Worm (Caenorhabditis elegans) whole organism, L4 larva: ENCODE data around the gene slc-25A10.

Source experiments
- D1046.2 ChIP-seq: fragments of 200-800 bp; sonication (Bioruptor generic); IDR thresholded peaks from 2 replicates; pipeline ENCODE4 v1.3.6; 2022; ENCODE audit warnings: missing genetic modification characterization, missing compliant biosample characterization
- F37D6.2 ChIP-seq: sonication (generic microtip); optimal IDR thresholded peaks from 2 replicates; lab custom pipeline; 2016; ENCODE audit warnings: mild to moderate bottlenecking, missing genetic modification characterization, missing compliant biosample characterization
- F44E2.7 ChIP-seq: fragments of 200-800 bp; sonication (Bioruptor generic); IDR thresholded peaks from 2 replicates; pipeline ENCODE4 v2.1.2; 2022; ENCODE audit warnings: missing genetic modification characterization, missing compliant biosample characterization
- T20F7.1 ChIP-seq: fragments of 200-800 bp; sonication (Bioruptor generic); optimal IDR thresholded peaks from 2 replicates; lab custom pipeline; 2018; ENCODE audit warnings: mild to moderate bottlenecking, missing genetic modification characterization, missing compliant biosample characterization
- T26A8.4 ChIP-seq: fragments of 200-800 bp; sonication (Bioruptor generic); IDR thresholded peaks from 2 replicates; pipeline ENCODE4 v1.3.6; 2022; ENCODE audit warnings: missing genetic modification characterization, missing compliant biosample characterization
- Y105C5A.15 ChIP-seq: fragments of 200-800 bp; sonication (Bioruptor generic); IDR thresholded peaks from 2 replicates; pipeline ENCODE4 v1.3.6; 2022; ENCODE audit warnings: missing genetic modification characterization, missing compliant biosample characterization
- Y48G9A.11 ChIP-seq: fragments of 200-800 bp; sonication (Bioruptor generic); IDR thresholded peaks from 2 replicates; pipeline ENCODE4 v1.3.6; 2022; ENCODE audit warnings: missing genetic modification reagents, missing genetic modification characterization, missing compliant biosample characterization
- Y5F2A.4 ChIP-seq: fragments of 200-800 bp; sonication (Bioruptor generic); optimal IDR thresholded peaks from 2 replicates; lab custom pipeline; 2018; ENCODE audit warnings: mild to moderate bottlenecking, missing genetic modification characterization, missing compliant biosample characterization
- ZK546.5 ChIP-seq, 2 experiments: sonication (generic microtip); optimal IDR thresholded peaks; 2 replicates each; lab custom pipeline; 2017; ENCODE audit warnings: missing biosample characterization in 2 of 2, missing genetic modification characterization in 2 of 2
- aha-1 ChIP-seq: fragments of 150-350 bp; peaks from one replicate; lab custom pipeline; 2014; ENCODE audit warnings: missing biosample characterization, missing genetic modification characterization
- aly-2 ChIP-seq: sonication (generic microtip); optimal IDR thresholded peaks from 2 replicates; lab custom pipeline; 2018; ENCODE audit warnings: missing biosample characterization, missing genetic modification characterization
- ama-1 ChIP-seq: fragments of 150-350 bp; optimal IDR thresholded peaks from 2 replicates; lab custom pipeline; 2014; ENCODE audit warnings: inconsistent platforms, mixed read lengths
- attf-4 ChIP-seq: sonication (generic microtip); optimal IDR thresholded peaks from 3 replicates; lab custom pipeline; 2017; ENCODE audit warnings: missing biosample characterization, missing genetic modification characterization
- ceh-20 ChIP-seq: fragments of 200-800 bp; sonication (Bioruptor generic); IDR thresholded peaks from 2 replicates; pipeline ENCODE4 v1.3.6; 2022; ENCODE audit warnings: missing genetic modification reagents, missing genetic modification characterization, missing compliant biosample characterization
- ceh-28 ChIP-seq: fragments of 150-350 bp; optimal IDR thresholded peaks from 2 replicates; lab custom pipeline; 2014; ENCODE audit warnings: missing biosample characterization, missing genetic modification reagents, missing genetic modification characterization
- ceh-44 ChIP-seq: fragments of 200-800 bp; sonication (Bioruptor generic); IDR thresholded peaks from 2 replicates; pipeline ENCODE4 v1.3.6; 2022; ENCODE audit warnings: missing genetic modification reagents, missing genetic modification characterization, missing compliant biosample characterization
- ces-1 ChIP-seq: fragments of 150-350 bp; sonication (generic microtip); optimal IDR thresholded peaks from 4 replicates; lab custom pipeline; 2014; ENCODE audit warnings: missing biosample characterization, missing genetic modification reagents, missing genetic modification characterization
- cey-2 ChIP-seq: sonication (generic microtip); optimal IDR thresholded peaks from 3 replicates; lab custom pipeline; 2017; ENCODE audit warnings: missing genetic modification characterization, mild to moderate bottlenecking, missing compliant biosample characterization, antibody characterized with exemption, borderline replicate concordance; ENCODE audit not compliant: insufficient read depth
- daf-19 ChIP-seq: fragments of 200-800 bp; sonication (Bioruptor generic); conservative IDR thresholded peaks from 2 replicates; pipeline ENCODE4 v1.3.6; 2022; ENCODE audit warnings: missing genetic modification characterization, missing compliant biosample characterization
- dmd-8 ChIP-seq: fragments of 200-800 bp; sonication (Bioruptor generic); IDR thresholded peaks from 2 replicates; pipeline ENCODE4 v1.3.6; 2022; ENCODE audit warnings: missing genetic modification characterization, missing compliant biosample characterization
- dpl-1 ChIP-seq: fragments of 150-350 bp; optimal IDR thresholded peaks from 2 replicates; lab custom pipeline; 2014; ENCODE audit warnings: missing biosample characterization, missing genetic modification reagents, missing genetic modification characterization
- dve-1 ChIP-seq: sonication (generic microtip); optimal IDR thresholded peaks from 2 replicates; lab custom pipeline; 2017; ENCODE audit warnings: antibody characterized with exemption, mild to moderate bottlenecking, missing genetic modification characterization, missing compliant biosample characterization; ENCODE audit not compliant: insufficient read depth
- gei-8 ChIP-seq: fragments of 200-800 bp; sonication (Bioruptor generic); optimal IDR thresholded peaks from 2 replicates; lab custom pipeline; 2018; ENCODE audit warnings: mild to moderate bottlenecking, missing genetic modification characterization, missing compliant biosample characterization
- hif-1 ChIP-seq, 2 experiments: sonication (generic microtip); optimal IDR thresholded peaks; 2 replicates each; lab custom pipeline; 2016 to 2017; ENCODE audit warnings: missing compliant biosample characterization in 2 of 2, missing genetic modification characterization in 2 of 2, missing genetic modification reagents in 2 of 2, missing genotype in 2 of 2, mild to moderate bottlenecking in 1 of 2
- hlh-30 ChIP-seq: sonication (generic microtip); optimal IDR thresholded peaks from 2 replicates; lab custom pipeline; 2017; ENCODE audit warnings: antibody characterized with exemption, mild to moderate bottlenecking, missing genetic modification characterization, missing compliant biosample characterization; ENCODE audit not compliant: insufficient read depth
- lim-7 ChIP-seq: fragments of 200-800 bp; sonication (Bioruptor generic); IDR thresholded peaks from 2 replicates; pipeline ENCODE4 v1.3.6; 2022; ENCODE audit warnings: missing genetic modification characterization, missing compliant biosample characterization
- lin-1 ChIP-seq: fragments of 200-800 bp; sonication (Bioruptor generic); IDR thresholded peaks from 2 replicates; pipeline ENCODE4 v1.3.6; 2022; ENCODE audit warnings: missing genetic modification reagents, missing genetic modification characterization, missing compliant biosample characterization
- lin-38 ChIP-seq: fragments of 200-800 bp; sonication (Bioruptor generic); IDR thresholded peaks from 2 replicates; pipeline ENCODE4 v1.3.6; 2022; ENCODE audit warnings: missing genetic modification reagents, missing genetic modification characterization, missing compliant biosample characterization
- lir-3 ChIP-seq: sonication (generic microtip); optimal IDR thresholded peaks from 2 replicates; lab custom pipeline; 2016; ENCODE audit warnings: mild to moderate bottlenecking, missing genetic modification characterization, missing compliant biosample characterization
- mdt-29 ChIP-seq: fragments of 200-800 bp; sonication (Bioruptor generic); IDR thresholded peaks from 2 replicates; pipeline ENCODE4 v1.3.6; 2022; ENCODE audit warnings: missing genetic modification reagents, missing genetic modification characterization, missing compliant biosample characterization
- mes-2 ChIP-seq: sonication (generic microtip); optimal IDR thresholded peaks from 2 replicates; lab custom pipeline; 2016; ENCODE audit warnings: missing genotype, mild to moderate bottlenecking, missing genetic modification characterization, missing compliant biosample characterization; ENCODE audit not compliant: poor library complexity, severe bottlenecking
- mxl-3 ChIP-seq: fragments of 200-800 bp; sonication (Bioruptor generic); optimal IDR thresholded peaks from 2 replicates; lab custom pipeline; 2018; ENCODE audit warnings: mild to moderate bottlenecking, missing genetic modification characterization, missing compliant biosample characterization
- nhr-10 ChIP-seq: fragments of 150-350 bp; optimal IDR thresholded peaks from 2 replicates; lab custom pipeline; 2014; ENCODE audit warnings: missing biosample characterization, missing genetic modification characterization
- nhr-102 ChIP-seq: sonication (generic microtip); optimal IDR thresholded peaks from 2 replicates; lab custom pipeline; 2016; ENCODE audit warnings: mild to moderate bottlenecking, missing genetic modification characterization, moderate library complexity, missing compliant biosample characterization
- nhr-237 ChIP-seq: sonication (generic microtip); optimal IDR thresholded peaks from 2 replicates; lab custom pipeline; 2017; ENCODE audit warnings: missing biosample characterization, missing genetic modification characterization
- nhr-25 ChIP-seq: sonication (generic microtip); optimal IDR thresholded peaks from 2 replicates; lab custom pipeline; 2017; ENCODE audit warnings: missing genetic modification characterization, mild to moderate bottlenecking, missing compliant biosample characterization, antibody characterized with exemption, moderate library complexity, borderline replicate concordance; ENCODE audit not compliant: insufficient read depth
- nhr-6 ChIP-seq: fragments of 150-350 bp; optimal IDR thresholded peaks from 2 replicates; lab custom pipeline; 2014; ENCODE audit warnings: missing biosample characterization, missing genetic modification characterization
- pha-4 ChIP-seq, 2 experiments: fragments of 150-350 bp in 1 of 2; fragments of 200-800 bp in 1 of 2; sonication (Bioruptor generic) in 1 of 2; IDR thresholded peaks in 1 of 2; optimal IDR thresholded peaks in 1 of 2; 2 replicates each; pipeline versions ENCODE4 v1.3.6 to Lab custom; 2014 to 2022; ENCODE audit warnings: missing genetic modification characterization in 2 of 2, missing genetic modification reagents in 2 of 2, missing biosample characterization in 1 of 2, missing compliant biosample characterization in 1 of 2
- php-3 ChIP-seq: fragments of 200-800 bp; sonication (Bioruptor generic); IDR thresholded peaks from 2 replicates; pipeline ENCODE4 v1.3.6; 2022; ENCODE audit warnings: missing genetic modification reagents, missing genetic modification characterization, missing compliant biosample characterization
- spr-1 ChIP-seq: sonication (generic microtip); optimal IDR thresholded peaks from 2 replicates; lab custom pipeline; 2016; ENCODE audit warnings: mild to moderate bottlenecking, missing genetic modification characterization, missing compliant biosample characterization
- spr-3 ChIP-seq: fragments of 200-800 bp; sonication (Bioruptor generic); optimal IDR thresholded peaks from 2 replicates; lab custom pipeline; 2018; ENCODE audit warnings: mild to moderate bottlenecking, missing genetic modification characterization, missing compliant biosample characterization
- unc-62 ChIP-seq, 3 experiments: fragments of 150-350 bp in 1 of 3; sonication (generic microtip); optimal IDR thresholded peaks in 2 of 3; peaks in 1 of 3; 1 replicate in 1 of 3; 2 replicates in 2 of 3; lab custom pipeline; 2014 to 2017; ENCODE audit warnings: missing biosample characterization in 3 of 3, missing genetic modification characterization in 3 of 3, missing genetic modification reagents in 3 of 3, missing genotype in 1 of 3
- zfp-3 ChIP-seq: fragments of 200-800 bp; sonication (Bioruptor generic); conservative IDR thresholded peaks from 2 replicates; pipeline ENCODE4 v1.3.6; 2022; ENCODE audit warnings: missing genetic modification reagents, missing genetic modification characterization, missing compliant biosample characterization
- ztf-7 ChIP-seq: fragments of 150-350 bp; optimal IDR thresholded peaks from 2 replicates; lab custom pipeline; 2014; ENCODE audit warnings: missing biosample characterization, missing genetic modification characterization

The slc-25A10 gene

ce11 chrX:6737329-6738008, 12.0 kb upstream of the slc-25A10 start (continued):
- TF ChIP-seq lim-7 (no peak; the same call in 1 of the 2 replicates), ama-1 (lab: Kevin White, UChicago) (no peak), D1046.2 (GFP tag; lab: Robert Waterston, UW) (no peak), hif-1 (tag; optimal IDR thresholded peaks at IDR 0.05; lab: Kevin White, UChicago) (peak; percentile 77 to 97), dve-1 (tag; lab: Kevin White, UChicago) (peak; percentile 91), gei-8 (GFP tag; lab: Kevin White, UChicago) (peak; percentile 95), ces-1 (GFP tag; lab: Kevin White, UChicago) (no peak), php-3 (GFP tag; lab: Robert Waterston, UW) (peak; percentile 64), mdt-29 (GFP tag; lab: Robert Waterston, UW) (peak; percentile 79), aly-2 (tag; lab: Kevin White, UChicago) (no peak), Y105C5A.15 (GFP tag; lab: Robert Waterston, UW) (no peak), Y48G9A.11 (no peak), unc-62 (GFP tag; optimal IDR thresholded peaks at IDR 0.05 in 1 of 2; lab: Kevin White, UChicago) (peak in 1 of 2 experiments; percentile 86), unc-62 (tag; optimal IDR thresholded peaks at IDR 0.05; lab: Kevin White, UChicago) (no peak)

ce11 chrX:6736358-6736991, 11.0 kb upstream of the slc-25A10 start:
- TF ChIP-seq ces-1 (GFP tag; lab: Kevin White, UChicago) = peak; percentile 59
- TF ChIP-seq T20F7.1 (GFP tag; lab: Kevin White, UChicago) = peak; percentile 14
- no peak for TF ChIP-seq ztf-7 (tag; lab: Kevin White, UChicago)
- TF ChIP-seq lir-3 (tag; lab: Kevin White, UChicago) = no peak
- no peak for TF ChIP-seq Y48G9A.11
- no peak for TF ChIP-seq pha-4 (GFP tag; IDR thresholded peaks at IDR 0.05; lab: Robert Waterston, UW)
- no peak for TF ChIP-seq pha-4 (tag; optimal IDR thresholded peaks at IDR 0.05; lab: Kevin White, UChicago)
- TF ChIP-seq nhr-25 (tag; lab: Kevin White, UChicago) = peak; percentile 63
- TF ChIP-seq unc-62 (GFP tag; optimal IDR thresholded peaks at IDR 0.05 in 1 of 2; lab: Kevin White, UChicago) = peak in 1 of 2 experiments; percentile 100
- no peak for TF ChIP-seq unc-62 (tag; optimal IDR thresholded peaks at IDR 0.05; lab: Kevin White, UChicago)
- TF ChIP-seq dve-1 (tag; lab: Kevin White, UChicago) = peak; percentile 50
- no peak for TF ChIP-seq F44E2.7
- no peak for TF ChIP-seq ceh-44 (GFP tag; lab: Robert Waterston, UW)
- 0 out of 2 replicates have a peak, but pooled peaks have one; percentile 6 for TF ChIP-seq dmd-8 (GFP tag; lab: Robert Waterston, UW)
- peak; percentile 97 for TF ChIP-seq aha-1 (tag; lab: Kevin White, UChicago)
- TF ChIP-seq nhr-6 (tag; lab: Kevin White, UChicago) = no peak
- TF ChIP-seq nhr-10 = no peak
- TF ChIP-seq ZK546.5 (tag; optimal IDR thresholded peaks at IDR 0.05; lab: Kevin White, UChicago) = no peak
- no peak for TF ChIP-seq F37D6.2 (tag; lab: Kevin White, UChicago)
- TF ChIP-seq zfp-3 (GFP tag; lab: Robert Waterston, UW) = no peak
- TF ChIP-seq php-3 (GFP tag; lab: Robert Waterston, UW) = peak; percentile 75
- no peak for TF ChIP-seq spr-3 (GFP tag; lab: Kevin White, UChicago)
- peak; percentile 97 for TF ChIP-seq hlh-30 (tag; lab: Kevin White, UChicago)
- peak; percentile 71 for TF ChIP-seq nhr-102
- TF ChIP-seq attf-4 (tag; lab: Kevin White, UChicago) = no peak
- no peak for TF ChIP-seq Y5F2A.4
- TF ChIP-seq daf-19 (GFP tag; lab: Robert Waterston, UW) = no peak
- TF ChIP-seq mes-2 (tag; lab: Kevin White, UChicago) = peak; percentile 25
- no peak for TF ChIP-seq ceh-28 (tag; lab: Kevin White, UChicago)
- no peak for TF ChIP-seq lin-38
- TF ChIP-seq cey-2 (tag; lab: Kevin White, UChicago) = peak; percentile 68
- TF ChIP-seq T26A8.4 (GFP tag; lab: Robert Waterston, UW) = peak; percentile 57; the same call in 1 of the 2 replicates
- TF ChIP-seq dpl-1 (GFP tag; lab: Kevin White, UChicago) = peak; percentile 45
- TF ChIP-seq mxl-3 (GFP tag; lab: Kevin White, UChicago) = peak; percentile 80
- TF ChIP-seq ceh-20 (GFP tag; lab: Robert Waterston, UW) = peak; percentile 62; the same call in 1 of the 2 replicates
- TF ChIP-seq nhr-237 (tag; lab: Kevin White, UChicago) = no peak
- TF ChIP-seq spr-1 (tag; lab: Kevin White, UChicago) = no peak
- TF ChIP-seq lin-1 = peak; percentile 57; the same call in 1 of the 2 replicates
